Fruit fly (Drosophila melanogaster) whole organism, embryonic: ENCODE results near the gene Agpat4.
A peak's percentile ranks its signal among the peaks of the same experiment; 100 is the strongest.

Source experiments
- BtbVII ChIP-seq: fragments of 200-800 bp; sonication (Bioruptor generic); optimal IDR thresholded peaks from 3 replicates; lab custom pipeline; 2017; ENCODE audit warnings: missing biosample characterization, mild to moderate bottlenecking, missing genetic modification characterization
- CG10543 ChIP-seq: fragments of 200-800 bp; sonication (Bioruptor generic); optimal IDR thresholded peaks from 3 replicates; lab custom pipeline; 2017; ENCODE audit warnings: missing biosample characterization, mild to moderate bottlenecking, missing genetic modification characterization, moderate library complexity
- CG12942 ChIP-seq: fragments of 200-800 bp; sonication (Bioruptor generic); optimal IDR thresholded peaks from 3 replicates; lab custom pipeline; 2016; ENCODE audit warnings: missing biosample characterization, missing genetic modification characterization
- CG13894 ChIP-seq: fragments of 200-800 bp; sonication (Bioruptor generic); optimal IDR thresholded peaks from 3 replicates; lab custom pipeline; 2018; ENCODE audit warnings: missing biosample characterization, mild to moderate bottlenecking, missing genetic modification characterization, moderate library complexity
- CG2678 ChIP-seq: fragments of 200-800 bp; sonication (Bioruptor generic); optimal IDR thresholded peaks from 3 replicates; lab custom pipeline; 2019; ENCODE audit warnings: missing biosample characterization, mild to moderate bottlenecking, missing genetic modification characterization, moderate library complexity
- CG3163 ChIP-seq: fragments of 200-800 bp; sonication (Bioruptor generic); optimal IDR thresholded peaks from 3 replicates; lab custom pipeline; 2016; ENCODE audit warnings: missing biosample characterization, missing genetic modification characterization
- CG3281 ChIP-seq: fragments of 200-800 bp; sonication (Bioruptor generic); optimal IDR thresholded peaks from 3 replicates; lab custom pipeline; 2017; ENCODE audit warnings: missing biosample characterization, mild to moderate bottlenecking, missing genetic modification characterization
- CG33213 ChIP-seq: fragments of 200-800 bp; sonication (Bioruptor generic); optimal IDR thresholded peaks from 3 replicates; lab custom pipeline; 2016; ENCODE audit warnings: missing biosample characterization, missing genetic modification characterization
- CG33557 ChIP-seq: fragments of 200-800 bp; sonication (Bioruptor generic); optimal IDR thresholded peaks from 2 replicates; lab custom pipeline; 2019; ENCODE audit warnings: missing biosample characterization, mild to moderate bottlenecking, missing genetic modification characterization, moderate library complexity
- CG5180 ChIP-seq: fragments of 200-800 bp; sonication (Bioruptor generic); optimal IDR thresholded peaks from 3 replicates; lab custom pipeline; 2017; ENCODE audit warnings: missing biosample characterization, missing genetic modification characterization, mild to moderate bottlenecking, moderate library complexity, missing genetic modification reagents
- CG6175 ChIP-seq: fragments of 200-800 bp; sonication (Bioruptor generic); IDR thresholded peaks from 3 replicates; pipeline ENCODE4 v1.3.6; 2022; ENCODE audit warnings: missing biosample characterization, missing genetic modification characterization
- CG7745 ChIP-seq: fragments of 200-800 bp; sonication (Bioruptor generic); optimal IDR thresholded peaks from 2 replicates; lab custom pipeline; 2018; ENCODE audit warnings: missing biosample characterization, mild to moderate bottlenecking, missing genetic modification characterization, moderate library complexity
- CG7987 ChIP-seq: fragments of 200-800 bp; sonication (Bioruptor generic); optimal IDR thresholded peaks from 2 replicates; lab custom pipeline; 2018; ENCODE audit warnings: missing biosample characterization, mild to moderate bottlenecking, missing genetic modification characterization, moderate library complexity
- CG9215 ChIP-seq: fragments of 200-800 bp; sonication (Bioruptor generic); IDR thresholded peaks from 2 replicates; pipeline ENCODE4 v1.3.6; 2022; ENCODE audit warnings: missing biosample characterization, missing genetic modification characterization
- CHES-1-like ChIP-seq: fragments of 200-800 bp; sonication (Bioruptor generic); optimal IDR thresholded peaks from 2 replicates; lab custom pipeline; 2016; ENCODE audit warnings: missing biosample characterization, missing genetic modification characterization
- Camta ChIP-seq: fragments of 200-800 bp; sonication (Bioruptor generic); optimal IDR thresholded peaks from 2 replicates; lab custom pipeline; 2016; ENCODE audit warnings: missing biosample characterization, missing genetic modification characterization
- D19B ChIP-seq: fragments of 200-800 bp; sonication (Bioruptor generic); optimal IDR thresholded peaks from 2 replicates; lab custom pipeline; 2017; ENCODE audit warnings: missing biosample characterization, mild to moderate bottlenecking, missing genetic modification characterization
- Dek ChIP-seq: fragments of 200-800 bp; sonication (Bioruptor generic); optimal IDR thresholded peaks from 3 replicates; lab custom pipeline; 2019; ENCODE audit warnings: missing biosample characterization, mild to moderate bottlenecking, missing genetic modification characterization, moderate library complexity
- ERR ChIP-seq: fragments of 200-800 bp; sonication (Bioruptor generic); optimal IDR thresholded peaks from 2 replicates; lab custom pipeline; 2016; ENCODE audit warnings: missing biosample characterization, missing genetic modification characterization
- Eip74EF ChIP-seq, 2 experiments: fragments of 200-800 bp in 1 of 2; fragments of >200 bp in 1 of 2; sonication (Bioruptor generic) in 1 of 2; optimal IDR thresholded peaks; 2 replicates each; lab custom pipeline; 2017 to 2019; ENCODE audit warnings: missing biosample characterization in 2 of 2, missing genetic modification characterization in 2 of 2, mild to moderate bottlenecking in 1 of 2, moderate library complexity in 1 of 2
- Gsc ChIP-seq: fragments of 200-800 bp; sonication (Bioruptor generic); IDR thresholded peaks from 2 replicates; pipeline ENCODE4 v1.3.6; 2022; ENCODE audit warnings: missing biosample characterization, missing genetic modification characterization
- HLH54F ChIP-seq: fragments of 200-800 bp; sonication (Bioruptor generic); optimal IDR thresholded peaks from 3 replicates; lab custom pipeline; 2016; ENCODE audit warnings: missing biosample characterization, missing genetic modification characterization
- Lhr ChIP-seq: fragments of 200-800 bp; sonication (Bioruptor generic); optimal IDR thresholded peaks from 3 replicates; lab custom pipeline; 2017; ENCODE audit warnings: mild to moderate bottlenecking, missing biosample characterization, missing genetic modification reagents, missing genetic modification characterization
- Max ChIP-seq: fragments of 200-800 bp; sonication (Bioruptor generic); optimal IDR thresholded peaks from 2 replicates; lab custom pipeline; 2016; ENCODE audit warnings: missing biosample characterization, mild to moderate bottlenecking, missing genetic modification characterization
- Myb ChIP-seq: fragments of 200-800 bp; sonication (Bioruptor generic); optimal IDR thresholded peaks from 2 replicates; lab custom pipeline; 2016; ENCODE audit warnings: missing biosample characterization, missing genetic modification characterization
- Pdp1 ChIP-seq, 2 experiments: fragments of 200-800 bp; sonication (Bioruptor generic); optimal IDR thresholded peaks; 3 replicates each; lab custom pipeline; 2016; ENCODE audit warnings: missing biosample characterization in 2 of 2, missing genetic modification characterization in 2 of 2, mild to moderate bottlenecking in 1 of 2, moderate library complexity in 1 of 2
- Side ChIP-seq: fragments of 200-800 bp; sonication (Bioruptor generic); optimal IDR thresholded peaks from 2 replicates; lab custom pipeline; 2016; ENCODE audit warnings: missing biosample characterization, missing genetic modification characterization
- TFAM ChIP-seq: fragments of 200-800 bp; sonication (Bioruptor generic); optimal IDR thresholded peaks from 2 replicates; lab custom pipeline; 2017; ENCODE audit warnings: missing biosample characterization, missing genetic modification characterization, inconsistent platforms
- Trl ChIP-seq, 3 experiments: fragments of >200 bp in 2 of 3; fragments of 200-800 bp in 1 of 3; sonication (Bioruptor generic) in 1 of 3; optimal IDR thresholded peaks; 2 replicates in 1 of 3; 3 replicates in 2 of 3; lab custom pipeline; 2016 to 2017; ENCODE audit warnings: missing biosample characterization in 1 of 3, missing genetic modification characterization in 1 of 3
- az2 ChIP-seq: fragments of 200-800 bp; sonication (Bioruptor generic); optimal IDR thresholded peaks from 3 replicates; lab custom pipeline; 2016; ENCODE audit warnings: missing biosample characterization, missing genetic modification characterization
- crol ChIP-seq: fragments of 200-800 bp; sonication (Bioruptor generic); IDR thresholded peaks from 2 replicates; pipeline ENCODE4 v1.3.6; 2022; ENCODE audit warnings: missing biosample characterization, missing genetic modification characterization
- cwo ChIP-seq: fragments of 200-800 bp; sonication (Bioruptor generic); optimal IDR thresholded peaks from 3 replicates; lab custom pipeline; 2017; ENCODE audit warnings: missing biosample characterization, missing genetic modification characterization, mild to moderate bottlenecking, moderate library complexity, missing genetic modification reagents
- fd102C ChIP-seq: fragments of 200-800 bp; sonication (Bioruptor generic); optimal IDR thresholded peaks from 2 replicates; lab custom pipeline; 2018; ENCODE audit warnings: missing biosample characterization, mild to moderate bottlenecking, missing genetic modification characterization, moderate library complexity
- grau ChIP-seq: fragments of 200-800 bp; optimal IDR thresholded peaks from 3 replicates; lab custom pipeline; 2019; ENCODE audit warnings: missing biosample characterization, mild to moderate bottlenecking, missing genetic modification characterization, moderate library complexity
- gsb ChIP-seq: fragments of 200-800 bp; sonication (Bioruptor generic); IDR thresholded peaks from 2 replicates; pipeline ENCODE4 v1.3.6; 2022; ENCODE audit warnings: missing biosample characterization, missing genetic modification characterization
- insv ChIP-seq, 2 experiments: fragments of 200-800 bp; sonication (Bioruptor generic); optimal IDR thresholded peaks; 3 replicates each; lab custom pipeline; 2016 to 2018; ENCODE audit warnings: missing biosample characterization in 2 of 2, missing genetic modification characterization in 2 of 2
- knrl ChIP-seq: fragments of 200-800 bp; sonication (Bioruptor generic); IDR thresholded peaks from 3 replicates; pipeline ENCODE4 v1.3.6; 2022; ENCODE audit warnings: missing biosample characterization, missing genetic modification characterization; ENCODE audit not compliant: partially characterized antibody
- p53 ChIP-seq: fragments of 200-800 bp; sonication (Bioruptor generic); optimal IDR thresholded peaks from 2 replicates; lab custom pipeline; 2016; ENCODE audit warnings: missing biosample characterization, missing genetic modification characterization
- pita ChIP-seq: fragments of 200-800 bp; sonication (Bioruptor generic); optimal IDR thresholded peaks from 2 replicates; lab custom pipeline; 2017; ENCODE audit warnings: missing biosample characterization, mild to moderate bottlenecking, missing genetic modification characterization
- pnt ChIP-seq: fragments of 200-800 bp; sonication (Bioruptor generic); optimal IDR thresholded peaks from 3 replicates; lab custom pipeline; 2016; ENCODE audit warnings: missing biosample characterization, missing genetic modification characterization
- pros ChIP-seq: fragments of 200-800 bp; sonication (Bioruptor generic); optimal IDR thresholded peaks from 3 replicates; lab custom pipeline; 2019; ENCODE audit warnings: missing biosample characterization, mild to moderate bottlenecking, missing genetic modification characterization, moderate library complexity
- psq ChIP-seq: fragments of 200-800 bp; sonication (Bioruptor generic); optimal IDR thresholded peaks from 2 replicates; lab custom pipeline; 2017; ENCODE audit warnings: missing biosample characterization, missing genetic modification characterization
- pzg ChIP-seq: fragments of 200-800 bp; sonication (Bioruptor generic); optimal IDR thresholded peaks from 3 replicates; lab custom pipeline; 2018; ENCODE audit warnings: missing biosample characterization, mild to moderate bottlenecking, missing genetic modification characterization, moderate library complexity
- sd ChIP-seq: fragments of 200-800 bp; sonication (Bioruptor generic); optimal IDR thresholded peaks from 3 replicates; lab custom pipeline; 2018; ENCODE audit warnings: missing biosample characterization, mild to moderate bottlenecking, missing genetic modification characterization, moderate library complexity
- sisA ChIP-seq: fragments of 200-800 bp; sonication (Bioruptor generic); IDR thresholded peaks from 2 replicates; pipeline ENCODE4 v1.3.6; 2022; ENCODE audit warnings: missing biosample characterization, missing genetic modification characterization
- so ChIP-seq: fragments of 200-800 bp; sonication (Bioruptor generic); IDR thresholded peaks from 3 replicates; pipeline ENCODE4 v1.3.6; 2022; ENCODE audit warnings: missing biosample characterization, missing genetic modification characterization
- stwl ChIP-seq: fragments of 200-800 bp; sonication (Bioruptor generic); optimal IDR thresholded peaks from 3 replicates; lab custom pipeline; 2018; ENCODE audit warnings: missing biosample characterization, mild to moderate bottlenecking, missing genetic modification characterization, moderate library complexity
- ttk ChIP-seq: fragments of 200-800 bp; sonication (Bioruptor generic); IDR thresholded peaks from 2 replicates; pipeline ENCODE4 v2.1.2; 2022; ENCODE audit warnings: missing biosample characterization, missing genetic modification characterization
- vvl ChIP-seq: fragments of 200-800 bp; sonication (Bioruptor generic); IDR thresholded peaks from 2 replicates; pipeline ENCODE4 v1.3.6; 2022; ENCODE audit warnings: missing biosample characterization, missing genetic modification characterization

Gene Agpat4

dm6 chr3L:16381184-16381797 lies at the start of gene Agpat4 (continued):
- TF ChIP-seq so = no peak
- no peak for TF ChIP-seq p53 (GFP tag; lab: Kevin White, UChicago)
- TF ChIP-seq Max (GFP tag; lab: Kevin White, UChicago) = no peak
- no peak for TF ChIP-seq psq (GFP tag; lab: Kevin White, UChicago)
- peak in 1 of 2 experiments; percentile 16 for TF ChIP-seq Pdp1 (GFP tag; optimal IDR thresholded peaks at IDR 0.05; lab: Kevin White, UChicago)
- peak; percentile 74 for TF ChIP-seq stwl (tag; lab: Kevin White, UChicago)
- TF ChIP-seq knrl (GFP tag; lab: Robert Waterston, UW) = peak; percentile 56; the same call in 2 of the 3 replicates
- TF ChIP-seq Lhr (GFP tag; lab: Kevin White, UChicago) = peak; percentile 82
- TF ChIP-seq CG12942 = no peak
- TF ChIP-seq az2 (GFP tag; lab: Kevin White, UChicago) = no peak
- no peak for TF ChIP-seq Side (GFP tag; lab: Kevin White, UChicago)
- no peak for TF ChIP-seq vvl (GFP tag; lab: Robert Waterston, UW)
- no peak for TF ChIP-seq pnt (GFP tag; lab: Kevin White, UChicago)
- no peak for TF ChIP-seq CG9215 (GFP tag; lab: Robert Waterston, UW)
- TF ChIP-seq CG7987 (GFP tag; lab: Kevin White, UChicago) = no peak
- TF ChIP-seq D19B (GFP tag; lab: Kevin White, UChicago) = no peak
- TF ChIP-seq grau (tag; lab: Kevin White, UChicago) = no peak
- TF ChIP-seq gsb (GFP tag; lab: Robert Waterston, UW) = no peak
- no peak for TF ChIP-seq CG33557
- no peak for TF ChIP-seq CG3281 (GFP tag; lab: Kevin White, UChicago)
- TF ChIP-seq CG13894 (tag; lab: Kevin White, UChicago) = no peak
- TF ChIP-seq fd102C (GFP tag; lab: Kevin White, UChicago) = no peak
- peak; percentile 21 for TF ChIP-seq pros (GFP tag; lab: Kevin White, UChicago)
- TF ChIP-seq Gsc (GFP tag; lab: Robert Waterston, UW) = no peak
- no peak for TF ChIP-seq BtbVII
- TF ChIP-seq sisA (GFP tag; lab: Robert Waterston, UW) = no peak
- no peak for TF ChIP-seq Camta (GFP tag; lab: Kevin White, UChicago)
- TF ChIP-seq sd (tag; lab: Kevin White, UChicago) = peak; percentile 73
- no peak for TF ChIP-seq crol (GFP tag; lab: Robert Waterston, UW)
- TF ChIP-seq cwo (GFP tag; lab: Kevin White, UChicago) = peak; percentile 85
- TF ChIP-seq CG7745 (tag; lab: Kevin White, UChicago) = no peak
- TF ChIP-seq CG2678 = no peak
- peak; percentile 27 for TF ChIP-seq ERR
- 0 out of 2 replicates have a peak, but pooled peaks have one; percentile 49 for TF ChIP-seq ttk (GFP tag; lab: Robert Waterston, UW)
- TF ChIP-seq HLH54F (GFP tag; lab: Kevin White, UChicago) = no peak
- no peak for TF ChIP-seq TFAM (GFP tag; lab: Kevin White, UChicago)
- TF ChIP-seq insv (GFP tag; optimal IDR thresholded peaks at IDR 0.05; lab: Kevin White, UChicago) = peak in 1 of 2 experiments; percentile 64
- peak; percentile 30 for TF ChIP-seq CG3163 (GFP tag; lab: Kevin White, UChicago)
- TF ChIP-seq CG5180 = peak; percentile 66
- TF ChIP-seq pita (GFP tag; lab: Kevin White, UChicago) = no peak
- no peak for TF ChIP-seq CG6175 (GFP tag; lab: Robert Waterston, UW)
- TF ChIP-seq CG33213 (GFP tag; lab: Kevin White, UChicago) = peak; percentile 10
- peak; percentile 28 for TF ChIP-seq CG10543 (GFP tag; lab: Kevin White, UChicago)
- TF ChIP-seq Myb (GFP tag; lab: Kevin White, UChicago) = peak; percentile 86
- TF ChIP-seq Eip74EF (GFP tag; optimal IDR thresholded peaks at IDR 0.05; lab: Kevin White, UChicago) = peak in 1 of 2 experiments; percentile 81
- peak; percentile 4 for TF ChIP-seq CHES-1-like
- peak; percentile 67 for TF ChIP-seq pzg (GFP tag; lab: Kevin White, UChicago)
- no peak for TF ChIP-seq Trl (optimal IDR thresholded peaks at IDR 0.05; lab: Kevin White, UChicago)
- TF ChIP-seq Trl (GFP tag; optimal IDR thresholded peaks at IDR 0.05; lab: Kevin White, UChicago) = no peak
- TF ChIP-seq Dek (tag; lab: Kevin White, UChicago) = peak; percentile 28
